Worm (Caenorhabditis elegans) whole organism, L4 larva: ENCODE results near the gene daf-5.

Experiments used
- F10B5.3 ChIP-seq: sonication (generic microtip); optimal IDR thresholded peaks from 2 replicates; lab custom pipeline; 2016; ENCODE audit warnings: mild to moderate bottlenecking, missing genetic modification characterization, missing compliant biosample characterization
- aha-1 ChIP-seq: fragments of 150-350 bp; peaks from one replicate; lab custom pipeline; 2014; ENCODE audit warnings: missing biosample characterization, missing genetic modification characterization
- ceh-28 ChIP-seq: fragments of 150-350 bp; optimal IDR thresholded peaks from 2 replicates; lab custom pipeline; 2014; ENCODE audit warnings: missing biosample characterization, missing genetic modification reagents, missing genetic modification characterization
- lsy-2 ChIP-seq, 2 experiments: fragments of 150-350 bp in 1 of 2; sonication (generic microtip) in 1 of 2; optimal IDR thresholded peaks; 2 replicates each; lab custom pipeline; 2014 to 2017; ENCODE audit warnings: missing biosample characterization in 2 of 2, missing genetic modification characterization in 2 of 2
- nhr-11 ChIP-seq: fragments of 150-350 bp; optimal IDR thresholded peaks from 2 replicates; lab custom pipeline; 2014; ENCODE audit warnings: missing biosample characterization, missing genetic modification characterization
- nhr-6 ChIP-seq: fragments of 150-350 bp; optimal IDR thresholded peaks from 2 replicates; lab custom pipeline; 2014; ENCODE audit warnings: missing biosample characterization, missing genetic modification characterization
- set-16 ChIP-seq: fragments of 200-800 bp; sonication (Bioruptor generic); IDR thresholded peaks from 2 replicates; pipeline ENCODE4 v1.3.6; 2022; ENCODE audit warnings: missing genetic modification reagents, missing genetic modification characterization, missing compliant biosample characterization
- snpc-4 ChIP-seq: fragments of 150-350 bp; optimal IDR thresholded peaks from 2 replicates; lab custom pipeline; 2014; ENCODE audit warnings: missing biosample characterization, missing genetic modification characterization

DNA sequence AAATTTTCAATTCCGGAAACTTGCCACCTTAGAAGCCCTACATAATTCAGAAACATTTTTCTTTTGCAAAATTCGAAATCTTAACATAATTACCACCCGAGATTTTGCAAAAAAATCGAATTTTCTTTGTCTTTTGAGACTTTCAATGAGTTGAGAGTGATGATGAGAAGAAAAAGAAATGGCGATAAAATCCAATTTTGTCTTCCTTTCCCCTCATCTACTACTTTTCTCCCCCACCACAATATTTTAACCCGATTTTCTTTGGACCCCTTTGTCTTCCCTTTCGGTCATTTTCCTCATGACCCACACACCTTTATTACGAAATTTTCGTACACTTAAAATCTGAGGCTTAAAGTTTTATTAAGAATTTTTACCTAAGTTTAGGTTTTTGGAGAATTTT, 46.2 kb upstream of the daf-5 start:
- TF ChIP-seq set-16 (GFP tag; lab: Robert Waterston, UW) (no peak), ceh-28 (tag; lab: Kevin White, UChicago) (no peak), F10B5.3 (tag; lab: Kevin White, UChicago) (no peak), lsy-2 (tag; optimal IDR thresholded peaks at IDR 0.05; lab: Kevin White, UChicago) (no peak), nhr-11 (no peak), aha-1 (tag; lab: Kevin White, UChicago) (no peak), snpc-4 (tag; lab: Kevin White, UChicago) (no peak), nhr-6 (tag; lab: Kevin White, UChicago) (no peak)
